Fruit fly (Drosophila melanogaster): ENCODE measurements around the gene CG10472.

dm6 chr3L:6111458-6111857 lies 48.7 kb upstream of the CG10472 start:
- TF ChIP-seq Hr78 (GFP tag; optimal IDR thresholded peaks at IDR 0.05) (no peak), usp (GFP tag; optimal IDR thresholded peaks at IDR 0.05) (no peak), HLH106 (tag; optimal IDR thresholded peaks at IDR 0.05) (no peak), dmrt93B (GFP tag; optimal IDR thresholded peaks at IDR 0.05) (no peak), rgr (GFP tag; optimal IDR thresholded peaks at IDR 0.05) (no peak)

Data from whole organism, wandering third instar larva.